Worm (Caenorhabditis elegans) whole organism, L4 larva: ENCODE measurements around the gene F54E7.9.
A peak's percentile ranks its signal among the peaks of the same experiment; 100 is the strongest.

Source experiments
- F49E8.2 ChIP-seq: sonication (generic microtip); optimal IDR thresholded peaks from 2 replicates; lab custom pipeline; 2016; ENCODE audit warnings: missing compliant biosample characterization, mild to moderate bottlenecking, missing genetic modification characterization, borderline replicate concordance
- T20F7.1 ChIP-seq: fragments of 200-800 bp; sonication (Bioruptor generic); optimal IDR thresholded peaks from 2 replicates; lab custom pipeline; 2018; ENCODE audit warnings: mild to moderate bottlenecking, missing genetic modification characterization, missing compliant biosample characterization
- Y75B8A.6 ChIP-seq: fragments of 200-800 bp; sonication (Bioruptor generic); IDR thresholded peaks from 2 replicates; pipeline ENCODE4 v1.3.6; 2022; ENCODE audit warnings: missing genetic modification reagents, missing genetic modification characterization, missing compliant biosample characterization
- aha-1 ChIP-seq: fragments of 150-350 bp; peaks from one replicate; lab custom pipeline; 2014; ENCODE audit warnings: missing biosample characterization, missing genetic modification characterization
- aly-2 ChIP-seq: sonication (generic microtip); optimal IDR thresholded peaks from 2 replicates; lab custom pipeline; 2018; ENCODE audit warnings: missing biosample characterization, missing genetic modification characterization
- ceh-20 ChIP-seq: fragments of 200-800 bp; sonication (Bioruptor generic); IDR thresholded peaks from 2 replicates; pipeline ENCODE4 v1.3.6; 2022; ENCODE audit warnings: missing genetic modification reagents, missing genetic modification characterization, missing compliant biosample characterization
- ceh-28 ChIP-seq: fragments of 150-350 bp; optimal IDR thresholded peaks from 2 replicates; lab custom pipeline; 2014; ENCODE audit warnings: missing biosample characterization, missing genetic modification reagents, missing genetic modification characterization
- ceh-44 ChIP-seq: fragments of 200-800 bp; sonication (Bioruptor generic); IDR thresholded peaks from 2 replicates; pipeline ENCODE4 v1.3.6; 2022; ENCODE audit warnings: missing genetic modification reagents, missing genetic modification characterization, missing compliant biosample characterization
- ceh-62 ChIP-seq: sonication (generic microtip); optimal IDR thresholded peaks from 2 replicates; lab custom pipeline; 2017; ENCODE audit warnings: missing biosample characterization, missing genetic modification characterization
- ces-1 ChIP-seq: fragments of 150-350 bp; sonication (generic microtip); optimal IDR thresholded peaks from 4 replicates; lab custom pipeline; 2014; ENCODE audit warnings: missing biosample characterization, missing genetic modification reagents, missing genetic modification characterization
- daf-16 ChIP-seq, 3 experiments: sonication (generic microtip); optimal IDR thresholded peaks; 2 replicates each; lab custom pipeline; 2016 to 2017; ENCODE audit warnings: missing genetic modification characterization in 3 of 3, missing genetic modification reagents in 3 of 3, mild to moderate bottlenecking in 2 of 3, missing compliant biosample characterization in 2 of 3, missing biosample characterization in 1 of 3, moderate library complexity in 1 of 3
- dmd-8 ChIP-seq: fragments of 200-800 bp; sonication (Bioruptor generic); IDR thresholded peaks from 2 replicates; pipeline ENCODE4 v1.3.6; 2022; ENCODE audit warnings: missing genetic modification characterization, missing compliant biosample characterization
- dmd-9 ChIP-seq: fragments of 200-800 bp; sonication (Bioruptor generic); IDR thresholded peaks from 2 replicates; pipeline ENCODE4 v1.3.6; 2022; ENCODE audit warnings: missing genetic modification reagents, missing genetic modification characterization, missing compliant biosample characterization
- dpl-1 ChIP-seq: fragments of 150-350 bp; optimal IDR thresholded peaks from 2 replicates; lab custom pipeline; 2014; ENCODE audit warnings: missing biosample characterization, missing genetic modification reagents, missing genetic modification characterization
- dve-1 ChIP-seq: sonication (generic microtip); optimal IDR thresholded peaks from 2 replicates; lab custom pipeline; 2017; ENCODE audit warnings: antibody characterized with exemption, mild to moderate bottlenecking, missing genetic modification characterization, missing compliant biosample characterization; ENCODE audit not compliant: insufficient read depth
- egl-27 ChIP-seq: sonication (generic microtip); optimal IDR thresholded peaks from 3 replicates; lab custom pipeline; 2017; ENCODE audit warnings: missing biosample characterization, missing genetic modification reagents, missing genetic modification characterization
- fkh-10 ChIP-seq: fragments of 150-350 bp; optimal IDR thresholded peaks from 2 replicates; lab custom pipeline; 2014; ENCODE audit warnings: missing biosample characterization, missing genetic modification reagents, missing genetic modification characterization
- fos-1 ChIP-seq: fragments of 150-350 bp; optimal IDR thresholded peaks from 2 replicates; lab custom pipeline; 2014; ENCODE audit warnings: missing biosample characterization, missing genetic modification characterization
- hlh-30 ChIP-seq: sonication (generic microtip); optimal IDR thresholded peaks from 2 replicates; lab custom pipeline; 2017; ENCODE audit warnings: antibody characterized with exemption, mild to moderate bottlenecking, missing genetic modification characterization, missing compliant biosample characterization; ENCODE audit not compliant: insufficient read depth
- lin-15B ChIP-seq: fragments of 150-350 bp; sonication (generic microtip); optimal IDR thresholded peaks from 3 replicates; lab custom pipeline; 2014; ENCODE audit warnings: missing biosample characterization, missing genetic modification characterization
- lin-38 ChIP-seq: fragments of 200-800 bp; sonication (Bioruptor generic); IDR thresholded peaks from 2 replicates; pipeline ENCODE4 v1.3.6; 2022; ENCODE audit warnings: missing genetic modification reagents, missing genetic modification characterization, missing compliant biosample characterization
- madf-5 ChIP-seq, 2 experiments: fragments of 200-800 bp; sonication (Bioruptor generic); IDR thresholded peaks; 2 replicates each; pipeline ENCODE4 v1.3.6; 2022; ENCODE audit warnings: missing compliant biosample characterization in 2 of 2, missing genetic modification characterization in 2 of 2
- mdt-29 ChIP-seq: fragments of 200-800 bp; sonication (Bioruptor generic); IDR thresholded peaks from 2 replicates; pipeline ENCODE4 v1.3.6; 2022; ENCODE audit warnings: missing genetic modification reagents, missing genetic modification characterization, missing compliant biosample characterization
- mes-2 ChIP-seq: sonication (generic microtip); optimal IDR thresholded peaks from 2 replicates; lab custom pipeline; 2016; ENCODE audit warnings: missing genotype, mild to moderate bottlenecking, missing genetic modification characterization, missing compliant biosample characterization; ENCODE audit not compliant: poor library complexity, severe bottlenecking
- mxl-2 ChIP-seq: fragments of 200-800 bp; sonication (Bioruptor generic); conservative IDR thresholded peaks from 2 replicates; pipeline ENCODE4 v1.3.6; 2022; ENCODE audit warnings: missing genetic modification reagents, missing genetic modification characterization, missing compliant biosample characterization
- nhr-237 ChIP-seq: sonication (generic microtip); optimal IDR thresholded peaks from 2 replicates; lab custom pipeline; 2017; ENCODE audit warnings: missing biosample characterization, missing genetic modification characterization
- nhr-25 ChIP-seq: sonication (generic microtip); optimal IDR thresholded peaks from 2 replicates; lab custom pipeline; 2017; ENCODE audit warnings: missing genetic modification characterization, mild to moderate bottlenecking, missing compliant biosample characterization, antibody characterized with exemption, moderate library complexity, borderline replicate concordance; ENCODE audit not compliant: insufficient read depth
- nhr-6 ChIP-seq: fragments of 150-350 bp; optimal IDR thresholded peaks from 2 replicates; lab custom pipeline; 2014; ENCODE audit warnings: missing biosample characterization, missing genetic modification characterization
- nhr-76 ChIP-seq: fragments of 150-350 bp; optimal IDR thresholded peaks from 2 replicates; lab custom pipeline; 2014; ENCODE audit warnings: missing biosample characterization, missing genetic modification characterization
- php-3 ChIP-seq: fragments of 200-800 bp; sonication (Bioruptor generic); IDR thresholded peaks from 2 replicates; pipeline ENCODE4 v1.3.6; 2022; ENCODE audit warnings: missing genetic modification reagents, missing genetic modification characterization, missing compliant biosample characterization
- rbr-2 ChIP-seq: sonication (generic microtip); optimal IDR thresholded peaks from 2 replicates; lab custom pipeline; 2016; ENCODE audit warnings: missing genotype, missing genetic modification characterization, missing compliant biosample characterization
- skn-1 ChIP-seq: fragments of 150-350 bp; optimal IDR thresholded peaks from 2 replicates; lab custom pipeline; 2014; ENCODE audit warnings: missing biosample characterization, missing genetic modification characterization
- snpc-4 ChIP-seq: fragments of 150-350 bp; optimal IDR thresholded peaks from 2 replicates; lab custom pipeline; 2014; ENCODE audit warnings: missing biosample characterization, missing genetic modification characterization
- spr-1 ChIP-seq: sonication (generic microtip); optimal IDR thresholded peaks from 2 replicates; lab custom pipeline; 2016; ENCODE audit warnings: mild to moderate bottlenecking, missing genetic modification characterization, missing compliant biosample characterization
- spr-3 ChIP-seq: fragments of 200-800 bp; sonication (Bioruptor generic); optimal IDR thresholded peaks from 2 replicates; lab custom pipeline; 2018; ENCODE audit warnings: mild to moderate bottlenecking, missing genetic modification characterization, missing compliant biosample characterization
- unc-62 ChIP-seq, 3 experiments: fragments of 150-350 bp in 1 of 3; sonication (generic microtip); optimal IDR thresholded peaks in 2 of 3; peaks in 1 of 3; 1 replicate in 1 of 3; 2 replicates in 2 of 3; lab custom pipeline; 2014 to 2017; ENCODE audit warnings: missing biosample characterization in 3 of 3, missing genetic modification characterization in 3 of 3, missing genetic modification reagents in 3 of 3, missing genotype in 1 of 3
- zip-11 ChIP-seq: fragments of 200-800 bp; sonication (Bioruptor generic); IDR thresholded peaks from 2 replicates; pipeline ENCODE4 v1.3.6; 2022; ENCODE audit warnings: missing genetic modification characterization, missing compliant biosample characterization
- zip-2 ChIP-seq: fragments of 150-350 bp; optimal IDR thresholded peaks from 2 replicates; lab custom pipeline; 2014; ENCODE audit warnings: missing biosample characterization, missing genetic modification characterization
- ztf-11 ChIP-seq: fragments of 150-350 bp; optimal IDR thresholded peaks from 2 replicates; lab custom pipeline; 2014; ENCODE audit warnings: missing biosample characterization, missing genetic modification characterization

The F54E7.9 gene

ce11 chrIII:5714984-5715454, 37.3 kb upstream of the F54E7.9 start (continued):
- TF ChIP-seq zip-11 (GFP tag; lab: Robert Waterston, UW) (no peak), madf-5 (GFP tag; IDR thresholded peaks at IDR 0.05; lab: Robert Waterston, UW) (0 out of 4 replicates have a peak, but pooled peaks of 1 of the 2 experiments have one; percentile 53), mdt-29 (GFP tag; lab: Robert Waterston, UW) (no peak), ceh-44 (GFP tag; lab: Robert Waterston, UW) (no peak), dve-1 (tag; lab: Kevin White, UChicago) (no peak), T20F7.1 (GFP tag; lab: Kevin White, UChicago) (peak; percentile 64), nhr-76 (tag; lab: Kevin White, UChicago) (no peak), mes-2 (tag; lab: Kevin White, UChicago) (peak; percentile 50), fkh-10 (GFP tag; lab: Kevin White, UChicago) (no peak), fos-1 (tag; lab: Kevin White, UChicago) (no peak), snpc-4 (tag; lab: Kevin White, UChicago) (no peak), hlh-30 (tag; lab: Kevin White, UChicago) (peak; percentile 74), spr-3 (GFP tag; lab: Kevin White, UChicago) (no peak), dmd-9 (GFP tag; lab: Robert Waterston, UW) (no peak), ces-1 (GFP tag; lab: Kevin White, UChicago) (no peak), dmd-8 (GFP tag; lab: Robert Waterston, UW) (no peak), aha-1 (peak; percentile 55), aly-2 (tag; lab: Kevin White, UChicago) (no peak), nhr-6 (tag; lab: Kevin White, UChicago) (no peak), egl-27 (tag; lab: Kevin White, UChicago) (no peak), ceh-28 (no peak), zip-2 (tag; lab: Kevin White, UChicago) (no peak), mxl-2 (GFP tag; lab: Robert Waterston, UW) (no peak), spr-1 (tag; lab: Kevin White, UChicago) (no peak), dpl-1 (GFP tag; lab: Kevin White, UChicago) (no peak), lin-38 (GFP tag; lab: Robert Waterston, UW) (no peak), Y75B8A.6 (GFP tag; lab: Robert Waterston, UW) (0 out of 2 replicates have a peak, but pooled peaks have one; percentile 24), ceh-20 (GFP tag; lab: Robert Waterston, UW) (no peak; the same call in 1 of the 2 replicates)

DNA sequence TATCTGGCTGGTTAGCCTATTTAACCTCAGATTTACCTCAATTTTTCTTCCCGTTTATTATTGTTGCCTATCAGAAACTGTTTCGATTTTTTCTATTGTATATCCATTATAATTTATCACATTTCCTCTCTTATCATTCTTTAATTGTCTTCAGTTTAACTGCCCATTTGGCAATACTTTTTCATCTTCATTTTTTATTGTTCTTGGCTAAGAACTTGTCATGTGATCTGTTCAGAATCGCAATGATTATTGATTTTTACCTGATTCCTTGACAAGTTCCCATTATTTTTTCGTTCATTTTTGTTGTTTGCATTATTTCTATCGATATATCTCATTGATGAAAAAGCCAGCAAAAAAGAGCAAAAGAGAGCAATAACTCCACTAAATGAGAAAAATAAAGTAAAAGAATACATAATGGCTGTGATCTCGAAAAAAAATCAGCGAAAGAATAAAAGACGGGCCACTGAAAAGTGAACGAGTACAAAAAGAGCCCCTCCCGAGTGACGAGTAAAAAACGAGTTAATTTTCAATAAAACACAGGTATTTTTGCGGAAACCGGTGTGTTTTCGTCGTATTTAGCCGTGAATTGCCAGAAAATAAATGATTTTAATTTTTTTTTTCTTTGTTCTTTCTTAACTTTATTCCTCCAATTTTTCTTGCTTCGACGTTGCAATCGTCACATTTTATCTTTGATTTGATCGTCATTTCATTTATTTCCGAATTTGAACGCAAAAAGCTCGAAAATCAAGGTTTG, 36.7 kb upstream of the F54E7.9 start, which contains the start of gene arf-1:
Gene arf-1 (plus strand): TSS at position 657 of the 754 bp plus-strand sequence.
- TF ChIP-seq aly-2 (tag; lab: Kevin White, UChicago) (no peak), Y75B8A.6 (GFP tag; lab: Robert Waterston, UW) (0 out of 2 replicates have a peak, but pooled peaks have one; percentile 8), lin-15B (no peak), nhr-237 (tag; lab: Kevin White, UChicago) (no peak), hlh-30 (tag; lab: Kevin White, UChicago) (peak; percentile 51), skn-1 (no peak), aha-1 (peak; percentile 65), unc-62 (GFP tag; optimal IDR thresholded peaks at IDR 0.05 in 1 of 2; lab: Kevin White, UChicago) (peak in 1 of 2 experiments; percentile 21), unc-62 (tag; optimal IDR thresholded peaks at IDR 0.05; lab: Kevin White, UChicago) (no peak), zip-11 (GFP tag; lab: Robert Waterston, UW) (no peak), ztf-11 (tag; lab: Kevin White, UChicago) (no peak), ceh-62 (tag; lab: Kevin White, UChicago) (no peak), dve-1 (tag; lab: Kevin White, UChicago) (peak; percentile 21), rbr-2 (tag; lab: Kevin White, UChicago) (no peak), lin-38 (GFP tag; lab: Robert Waterston, UW) (peak; percentile 23; the same call in 1 of the 2 replicates), nhr-25 (tag; lab: Kevin White, UChicago) (no peak), daf-16 (GFP tag; optimal IDR thresholded peaks at IDR 0.05; lab: Kevin White, UChicago) (no peak), daf-16 (tag; optimal IDR thresholded peaks at IDR 0.05; lab: Kevin White, UChicago) (no peak), F49E8.2 (tag; lab: Kevin White, UChicago) (no peak), ceh-20 (GFP tag; lab: Robert Waterston, UW) (no peak), php-3 (peak; percentile 76)
